Worm (Caenorhabditis elegans) whole organism, young adult: ENCODE measurements around the gene T13C5.6.

ENCODE experiments used
- B0019.2 ChIP-seq: fragments of 200-800 bp; sonication (Bioruptor generic); conservative IDR thresholded peaks from 2 replicates; pipeline ENCODE4 v1.3.6; 2022; ENCODE audit warnings: missing genetic modification reagents, missing genetic modification characterization, missing compliant biosample characterization
- B0261.1 ChIP-seq: sonication (generic microtip); optimal IDR thresholded peaks from 2 replicates; lab custom pipeline; 2016; ENCODE audit warnings: mild to moderate bottlenecking, missing genetic modification characterization, moderate library complexity, missing compliant biosample characterization
- B0336.3 ChIP-seq: fragments of 200-800 bp; sonication (Bioruptor generic); IDR thresholded peaks from 2 replicates; pipeline ENCODE4 v1.3.6; 2022; ENCODE audit warnings: missing genetic modification characterization, missing compliant biosample characterization
- F10E7.11 ChIP-seq: sonication (generic microtip); optimal IDR thresholded peaks from 2 replicates; lab custom pipeline; 2017; ENCODE audit warnings: mild to moderate bottlenecking, missing genetic modification characterization, moderate library complexity, missing compliant biosample characterization
- F23B12.7 ChIP-seq: sonication (generic microtip); optimal IDR thresholded peaks from 2 replicates; lab custom pipeline; 2017; ENCODE audit warnings: missing genetic modification characterization, mild to moderate bottlenecking, missing compliant biosample characterization, antibody characterized with exemption, moderate library complexity; ENCODE audit not compliant: insufficient read depth
- F33H1.4 ChIP-seq: fragments of 200-800 bp; sonication (Bioruptor generic); IDR thresholded peaks from 2 replicates; pipeline ENCODE4 v1.3.6; 2022; ENCODE audit warnings: missing genetic modification reagents, missing genetic modification characterization, missing compliant biosample characterization
- F37B4.10 ChIP-seq: fragments of 200-800 bp; sonication (Bioruptor generic); IDR thresholded peaks from 2 replicates; pipeline ENCODE4 v1.3.6; 2022; ENCODE audit warnings: missing genetic modification characterization, missing compliant biosample characterization
- F52B5.7 ChIP-seq: sonication (generic microtip); optimal IDR thresholded peaks from 2 replicates; lab custom pipeline; 2016; ENCODE audit warnings: mild to moderate bottlenecking, missing genetic modification characterization, missing compliant biosample characterization
- F55B11.4 ChIP-seq: sonication (generic microtip); optimal IDR thresholded peaks from 2 replicates; lab custom pipeline; 2016; ENCODE audit warnings: missing compliant biosample characterization, missing genetic modification characterization, borderline replicate concordance; ENCODE audit not compliant: insufficient read depth
- F57A8.1 ChIP-seq: fragments of 200-800 bp; sonication (Bioruptor generic); optimal IDR thresholded peaks from 2 replicates; lab custom pipeline; 2018; ENCODE audit warnings: mild to moderate bottlenecking, missing genetic modification characterization, moderate library complexity, missing compliant biosample characterization
- T07F8.4 ChIP-seq: sonication (generic microtip); optimal IDR thresholded peaks from 2 replicates; lab custom pipeline; 2016; ENCODE audit warnings: mild to moderate bottlenecking, missing genetic modification characterization, moderate library complexity, missing compliant biosample characterization
- T26A5.8 ChIP-seq: sonication (generic microtip); optimal IDR thresholded peaks from 2 replicates; lab custom pipeline; 2016; ENCODE audit warnings: missing genetic modification characterization, missing compliant biosample characterization
- Y56A3A.18 ChIP-seq: fragments of 200-800 bp; sonication (Bioruptor generic); IDR thresholded peaks from 2 replicates; pipeline ENCODE4 v1.3.6; 2022; ENCODE audit warnings: missing genetic modification reagents, missing genetic modification characterization, missing compliant biosample characterization
- Y67H2A.10 ChIP-seq: fragments of 200-800 bp; sonication (Bioruptor generic); conservative IDR thresholded peaks from 2 replicates; pipeline ENCODE4 v1.3.6; 2022; ENCODE audit warnings: missing genetic modification reagents, missing genetic modification characterization, missing compliant biosample characterization
- ZK185.1 ChIP-seq: sonication (generic microtip); optimal IDR thresholded peaks from 2 replicates; lab custom pipeline; 2016; ENCODE audit warnings: mild to moderate bottlenecking, missing genetic modification characterization, missing compliant biosample characterization; ENCODE audit not compliant: poor library complexity, severe bottlenecking
- akir-1 ChIP-seq: fragments of 200-800 bp; sonication (Bioruptor generic); optimal IDR thresholded peaks from 2 replicates; lab custom pipeline; 2018; ENCODE audit warnings: mild to moderate bottlenecking, missing genetic modification characterization, moderate library complexity, missing compliant biosample characterization
- atf-7 ChIP-seq: sonication (generic microtip); optimal IDR thresholded peaks from 2 replicates; lab custom pipeline; 2017; ENCODE audit warnings: mild to moderate bottlenecking, missing genetic modification characterization, missing compliant biosample characterization
- athp-1 ChIP-seq: sonication (generic microtip); optimal IDR thresholded peaks from 2 replicates; lab custom pipeline; 2017; ENCODE audit warnings: mild to moderate bottlenecking, missing genetic modification characterization, missing compliant biosample characterization
- attf-6 ChIP-seq: fragments of 200-800 bp; sonication (Bioruptor generic); IDR thresholded peaks from 2 replicates; pipeline ENCODE4 v1.3.6; 2022; ENCODE audit warnings: missing genetic modification reagents, missing genetic modification characterization, missing compliant biosample characterization
- bed-2 ChIP-seq: fragments of 200-800 bp; sonication (Bioruptor generic); IDR thresholded peaks from 2 replicates; pipeline ENCODE4 v1.3.6; 2022; ENCODE audit warnings: missing genetic modification reagents, missing genetic modification characterization, missing compliant biosample characterization
- cebp-1 ChIP-seq, 2 experiments: fragments of 200-800 bp in 1 of 2; sonication (Bioruptor generic) in 1 of 2; sonication (generic microtip) in 1 of 2; IDR thresholded peaks in 1 of 2; optimal IDR thresholded peaks in 1 of 2; 2 replicates each; pipeline versions ENCODE4 v1.3.6 to Lab custom; 2017 to 2022; ENCODE audit warnings: missing compliant biosample characterization in 2 of 2, missing genetic modification characterization in 2 of 2, mild to moderate bottlenecking in 1 of 2, missing genetic modification reagents in 1 of 2, moderate library complexity in 1 of 2
- cebp-2 ChIP-seq: fragments of 200-800 bp; sonication (Bioruptor generic); IDR thresholded peaks from 2 replicates; pipeline ENCODE4 v1.3.6; 2022; ENCODE audit warnings: missing genetic modification characterization, missing compliant biosample characterization
- ceh-58 ChIP-seq: fragments of 200-800 bp; sonication (Bioruptor generic); IDR thresholded peaks from 2 replicates; pipeline ENCODE4 v1.3.6; 2022; ENCODE audit warnings: missing genetic modification characterization, missing compliant biosample characterization
- dpl-1 ChIP-seq: fragments of 150-350 bp; optimal IDR thresholded peaks from 2 replicates; lab custom pipeline; 2014; ENCODE audit warnings: missing biosample characterization, missing genetic modification reagents, missing genetic modification characterization
- egl-44 ChIP-seq: fragments of 200-800 bp; sonication (Bioruptor generic); IDR thresholded peaks from 2 replicates; pipeline ENCODE4 v1.3.6; 2022; ENCODE audit warnings: missing genetic modification reagents, missing genetic modification characterization, missing compliant biosample characterization
- ets-4 ChIP-seq: fragments of 200-800 bp; sonication (Bioruptor generic); optimal IDR thresholded peaks from 2 replicates; lab custom pipeline; 2018; ENCODE audit warnings: mild to moderate bottlenecking, missing genetic modification characterization, missing compliant biosample characterization
- hlh-12 ChIP-seq: sonication (generic microtip); optimal IDR thresholded peaks from 2 replicates; lab custom pipeline; 2016; ENCODE audit warnings: missing genetic modification characterization, missing compliant biosample characterization
- hmg-20 ChIP-seq: fragments of 200-800 bp; sonication (Bioruptor generic); IDR thresholded peaks from 2 replicates; pipeline ENCODE4 v1.3.6; 2022; ENCODE audit warnings: missing genetic modification reagents, missing genetic modification characterization, missing compliant biosample characterization
- hsf-1 ChIP-seq: fragments of 200-800 bp; sonication (Bioruptor generic); IDR thresholded peaks from 2 replicates; pipeline ENCODE4 v1.3.6; 2022; ENCODE audit warnings: missing genetic modification reagents, missing genetic modification characterization, missing compliant biosample characterization
- lag-1 ChIP-seq: fragments of 200-800 bp; sonication (Bioruptor generic); IDR thresholded peaks from 2 replicates; pipeline ENCODE4 v1.3.6; 2022; ENCODE audit warnings: missing genetic modification reagents, missing genetic modification characterization, missing compliant biosample characterization
- let-607 ChIP-seq, 2 experiments: fragments of 200-800 bp in 1 of 2; sonication (Bioruptor generic) in 1 of 2; sonication (generic microtip) in 1 of 2; optimal IDR thresholded peaks; 2 replicates each; lab custom pipeline; 2016 to 2018; ENCODE audit warnings: mild to moderate bottlenecking in 2 of 2, missing compliant biosample characterization in 2 of 2, missing genetic modification characterization in 2 of 2, moderate library complexity in 2 of 2, missing genotype in 1 of 2
- lin-26 ChIP-seq: fragments of 200-800 bp; sonication (Bioruptor generic); IDR thresholded peaks from 2 replicates; pipeline ENCODE4 v1.3.6; 2022; ENCODE audit warnings: missing genetic modification reagents, missing genetic modification characterization, missing compliant biosample characterization
- lin-35 ChIP-seq, 3 experiments: fragments of 150-350 bp in 2 of 3; sonication (generic microtip) in 1 of 3; optimal IDR thresholded peaks; 2 replicates each; lab custom pipeline; 2014 to 2018; ENCODE audit warnings: missing biosample characterization in 3 of 3, missing genetic modification characterization in 3 of 3, missing genetic modification reagents in 3 of 3
- mcd-1 ChIP-seq: fragments of 200-800 bp; sonication (Bioruptor generic); IDR thresholded peaks from 2 replicates; pipeline ENCODE4 v1.3.6; 2022; ENCODE audit warnings: missing genetic modification reagents, missing genetic modification characterization, missing compliant biosample characterization
- mel-28 ChIP-seq: sonication (generic microtip); optimal IDR thresholded peaks from 2 replicates; lab custom pipeline; 2016; ENCODE audit warnings: borderline replicate concordance, mild to moderate bottlenecking, missing genetic modification characterization, missing compliant biosample characterization
- mes-4 ChIP-seq: sonication (generic microtip); optimal IDR thresholded peaks from 2 replicates; lab custom pipeline; 2016; ENCODE audit warnings: missing genotype, missing genetic modification characterization, missing compliant biosample characterization
- mxl-1 ChIP-seq: sonication (generic microtip); optimal IDR thresholded peaks from 2 replicates; lab custom pipeline; 2016; ENCODE audit warnings: missing genetic modification characterization, missing compliant biosample characterization
- nfya-2 ChIP-seq: fragments of 200-800 bp; sonication (Bioruptor generic); IDR thresholded peaks from 2 replicates; pipeline ENCODE4 v1.3.6; 2022; ENCODE audit warnings: missing genetic modification reagents, missing genetic modification characterization, missing compliant biosample characterization
- nhr-120 ChIP-seq: fragments of 200-800 bp; sonication (Bioruptor generic); IDR thresholded peaks from 2 replicates; pipeline ENCODE4 v1.3.6; 2022; ENCODE audit warnings: missing genetic modification characterization, missing compliant biosample characterization
- nhr-27 ChIP-seq: fragments of 200-800 bp; sonication (Bioruptor generic); optimal IDR thresholded peaks from 2 replicates; lab custom pipeline; 2018; ENCODE audit warnings: mild to moderate bottlenecking, missing genetic modification characterization, moderate library complexity, missing compliant biosample characterization
- repo-1 ChIP-seq: sonication (generic microtip); optimal IDR thresholded peaks from 2 replicates; lab custom pipeline; 2017; ENCODE audit warnings: mild to moderate bottlenecking, missing genetic modification characterization, missing compliant biosample characterization
- rpc-1 ChIP-seq, 2 experiments: fragments of 150-350 bp in 1 of 2; sonication (generic microtip) in 1 of 2; optimal IDR thresholded peaks; 2 replicates each; lab custom pipeline; 2014 to 2018; ENCODE audit warnings: missing biosample characterization in 1 of 2, missing genetic modification characterization in 1 of 2, missing genetic modification reagents in 1 of 2, missing genotype in 1 of 2
- snpc-1.3 ChIP-seq: sonication (generic microtip); optimal IDR thresholded peaks from 2 replicates; lab custom pipeline; 2017; ENCODE audit warnings: missing genetic modification characterization, mild to moderate bottlenecking, missing compliant biosample characterization, antibody characterized with exemption, moderate library complexity, missing genotype, missing genetic modification reagents; ENCODE audit not compliant: insufficient read depth
- snpc-3.4 ChIP-seq: sonication (generic microtip); optimal IDR thresholded peaks from 2 replicates; lab custom pipeline; 2017; ENCODE audit warnings: missing genetic modification characterization, mild to moderate bottlenecking, missing compliant biosample characterization, antibody characterized with exemption, moderate library complexity, missing genotype, missing genetic modification reagents
- zfh-2 ChIP-seq: fragments of 200-800 bp; sonication (Bioruptor generic); conservative IDR thresholded peaks from 2 replicates; pipeline ENCODE4 v1.3.6; 2022; ENCODE audit warnings: missing genetic modification reagents, missing genetic modification characterization, missing compliant biosample characterization
- ztf-18 ChIP-seq: sonication (generic microtip); optimal IDR thresholded peaks from 2 replicates; lab custom pipeline; 2016; ENCODE audit warnings: missing genotype, mild to moderate bottlenecking, missing genetic modification characterization, missing compliant biosample characterization
- ztf-28 ChIP-seq: fragments of 200-800 bp; sonication (Bioruptor generic); IDR thresholded peaks from 2 replicates; pipeline ENCODE4 v1.3.6; 2022; ENCODE audit warnings: missing genetic modification reagents, missing genetic modification characterization, missing compliant biosample characterization

Gene T13C5.6

DNA sequence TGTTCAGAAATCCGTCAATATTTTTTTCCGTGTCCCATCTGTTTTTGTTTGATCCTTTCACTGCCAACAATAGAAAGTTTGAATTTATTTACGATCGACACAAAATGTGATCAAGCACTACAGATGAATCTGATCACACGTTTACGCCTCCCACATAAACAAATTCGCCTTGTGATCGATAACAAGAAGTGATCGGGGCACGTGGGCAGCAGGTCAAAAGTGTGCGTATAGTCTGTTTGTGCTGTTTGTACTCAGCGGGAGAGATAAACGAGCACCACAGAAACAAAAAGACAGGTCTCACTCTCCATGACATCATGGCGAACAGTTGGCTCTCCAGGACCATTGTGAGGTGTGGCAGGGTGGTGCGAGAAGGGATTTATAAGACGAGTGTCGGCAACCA, 48.1 kb upstream of the T13C5.6 start (continued):
- TF ChIP-seq mes-4 (tag; lab: Kevin White, UChicago), result no peak
- TF ChIP-seq nhr-27 (tag; lab: Kevin White, UChicago), result no peak
- peak; percentile 47; the same call in 1 of the 2 replicates for TF ChIP-seq mcd-1
- peak; percentile 94 for TF ChIP-seq atf-7 (tag; lab: Kevin White, UChicago)
- no peak for TF ChIP-seq hlh-12 (tag; lab: Kevin White, UChicago)
- TF ChIP-seq ceh-58 (GFP tag; lab: Robert Waterston, UW), result no peak
- peak; percentile 41; the same call in 1 of the 2 replicates for TF ChIP-seq cebp-1 (GFP tag; IDR thresholded peaks at IDR 0.05; lab: Robert Waterston, UW)
- TF ChIP-seq cebp-1 (tag; optimal IDR thresholded peaks at IDR 0.05; lab: Kevin White, UChicago), result peak; percentile 85
- TF ChIP-seq egl-44 (GFP tag; lab: Robert Waterston, UW), result peak; percentile 77
- peak; percentile 62 for TF ChIP-seq repo-1 (tag; lab: Kevin White, UChicago)
- TF ChIP-seq lin-26 (GFP tag; lab: Robert Waterston, UW), result peak; percentile 49; the same call in 1 of the 2 replicates
- no peak for TF ChIP-seq ZK185.1
- no peak for TF ChIP-seq cebp-2 (GFP tag; lab: Robert Waterston, UW)
- TF ChIP-seq B0019.2, result no peak
- TF ChIP-seq lin-35 (GFP tag; optimal IDR thresholded peaks at IDR 0.05; lab: Kevin White, UChicago), result peak in 1 of 3 experiments; percentile 2
- TF ChIP-seq let-607 (tag; optimal IDR thresholded peaks at IDR 0.05; lab: Kevin White, UChicago), result peak; percentile 50 to 70
- TF ChIP-seq Y67H2A.10 (GFP tag; lab: Robert Waterston, UW), result no peak
- TF ChIP-seq T07F8.4 (tag; lab: Kevin White, UChicago), result no peak
- no peak for TF ChIP-seq F33H1.4 (GFP tag; lab: Robert Waterston, UW)
- peak; percentile 91 for TF ChIP-seq B0336.3 (GFP tag; lab: Robert Waterston, UW)
- 0 out of 2 replicates have a peak, but pooled peaks have one; percentile 75 for TF ChIP-seq F37B4.10 (GFP tag; lab: Robert Waterston, UW)
- no peak for TF ChIP-seq F55B11.4
- no peak for TF ChIP-seq B0261.1 (tag; lab: Kevin White, UChicago)
- TF ChIP-seq nhr-120 (GFP tag; lab: Robert Waterston, UW), result no peak
- TF ChIP-seq T26A5.8 (tag; lab: Kevin White, UChicago), result no peak
- TF ChIP-seq akir-1 (GFP tag; lab: Kevin White, UChicago), result no peak
- TF ChIP-seq dpl-1 (GFP tag; lab: Kevin White, UChicago), result no peak
- no peak for TF ChIP-seq snpc-1.3 (tag; lab: Kevin White, UChicago)
- TF ChIP-seq F57A8.1, result no peak
- TF ChIP-seq attf-6, result no peak
- 0 out of 2 replicates have a peak, but pooled peaks have one; percentile 34 for TF ChIP-seq hsf-1 (GFP tag; lab: Robert Waterston, UW)
- TF ChIP-seq ets-4 (GFP tag; lab: Kevin White, UChicago), result peak; percentile 46
- no peak for TF ChIP-seq Y56A3A.18 (GFP tag; lab: Robert Waterston, UW)
- TF ChIP-seq athp-1 (tag; lab: Kevin White, UChicago), result peak; percentile 24
- TF ChIP-seq ztf-18 (tag; lab: Kevin White, UChicago), result no peak
- no peak for TF ChIP-seq F23B12.7
- TF ChIP-seq zfh-2, result peak; percentile 44; the same call in 1 of the 2 replicates
- no peak for TF ChIP-seq mxl-1
- TF ChIP-seq F52B5.7, result no peak
- TF ChIP-seq lag-1 (GFP tag; lab: Robert Waterston, UW), result no peak
- no peak for TF ChIP-seq F10E7.11 (tag; lab: Kevin White, UChicago)
- no peak for TF ChIP-seq mel-28 (tag; lab: Kevin White, UChicago)
- no peak for TF ChIP-seq bed-2 (GFP tag; lab: Robert Waterston, UW)
- no peak for TF ChIP-seq rpc-1 (optimal IDR thresholded peaks at IDR 0.05; lab: Kevin White, UChicago)
- no peak for TF ChIP-seq rpc-1 (tag; optimal IDR thresholded peaks at IDR 0.05; lab: Kevin White, UChicago)
- TF ChIP-seq ztf-28 (GFP tag; lab: Robert Waterston, UW), result no peak
- no peak for TF ChIP-seq hmg-20 (GFP tag; lab: Robert Waterston, UW)
- TF ChIP-seq snpc-3.4, result no peak
- no peak for TF ChIP-seq nfya-2 (GFP tag; lab: Robert Waterston, UW)
